Worm (Caenorhabditis elegans) whole organism, L2 larva: Measurements from ENCODE around the gene K10H10.5.
A peak's percentile ranks its signal among the peaks of the same experiment; 100 is the strongest.

Source experiments
- C34F6.9 ChIP-seq: fragments of 150-350 bp; optimal IDR thresholded peaks from 2 replicates; lab custom pipeline; 2014; ENCODE audit warnings: missing biosample characterization, missing genetic modification characterization
- ZK546.5 ChIP-seq: sonication (generic microtip); optimal IDR thresholded peaks from 2 replicates; lab custom pipeline; 2017; ENCODE audit warnings: missing biosample characterization, missing genetic modification characterization
- alr-1 ChIP-seq: fragments of 150-350 bp; optimal IDR thresholded peaks from 2 replicates; lab custom pipeline; 2014; ENCODE audit warnings: missing biosample characterization, missing genetic modification characterization
- aly-2 ChIP-seq: fragments of 150-350 bp; optimal IDR thresholded peaks from 2 replicates; lab custom pipeline; 2014; ENCODE audit warnings: missing biosample characterization, missing genetic modification characterization
- ama-1 ChIP-seq: fragments of 150-350 bp; optimal IDR thresholded peaks from 2 replicates; lab custom pipeline; 2018; ENCODE audit warnings: inconsistent platforms
- blmp-1 ChIP-seq: sonication (generic microtip); optimal IDR thresholded peaks from 2 replicates; lab custom pipeline; 2017; ENCODE audit warnings: missing genetic modification characterization, mild to moderate bottlenecking, missing compliant biosample characterization, antibody characterized with exemption, moderate library complexity; ENCODE audit not compliant: insufficient read depth
- ceh-82 ChIP-seq: fragments of 150-350 bp; optimal IDR thresholded peaks from 2 replicates; lab custom pipeline; 2014; ENCODE audit warnings: missing biosample characterization, missing genetic modification characterization
- dmd-4 ChIP-seq: sonication (generic microtip); optimal IDR thresholded peaks from 2 replicates; lab custom pipeline; 2017; ENCODE audit warnings: missing biosample characterization, missing genetic modification characterization
- elt-3 ChIP-seq: sonication (generic microtip); optimal IDR thresholded peaks from 2 replicates; lab custom pipeline; 2017; ENCODE audit warnings: missing biosample characterization, missing genetic modification characterization
- fos-1 ChIP-seq: fragments of 150-350 bp; optimal IDR thresholded peaks from 2 replicates; lab custom pipeline; 2014; ENCODE audit warnings: missing biosample characterization, missing genetic modification characterization
- gmeb-1 ChIP-seq: fragments of 150-350 bp; optimal IDR thresholded peaks from 2 replicates; lab custom pipeline; 2014; ENCODE audit warnings: missing biosample characterization, missing genetic modification characterization
- lin-11 ChIP-seq: fragments of 150-350 bp; sonication (generic microtip); optimal IDR thresholded peaks from 2 replicates; lab custom pipeline; 2014; ENCODE audit warnings: missing biosample characterization, missing genetic modification characterization, inconsistent platforms, mixed read lengths
- lin-39 ChIP-seq: fragments of 150-350 bp; optimal IDR thresholded peaks from 2 replicates; lab custom pipeline; 2014; ENCODE audit warnings: missing biosample characterization, missing genetic modification reagents, missing genetic modification characterization
- lsy-2 ChIP-seq, 2 experiments: fragments of 150-350 bp in 1 of 2; sonication (generic microtip) in 1 of 2; optimal IDR thresholded peaks; 2 replicates each; lab custom pipeline; 2014 to 2017; ENCODE audit warnings: missing biosample characterization in 2 of 2, missing genetic modification characterization in 2 of 2
- mbf-1 ChIP-seq: sonication (generic microtip); optimal IDR thresholded peaks from 2 replicates; lab custom pipeline; 2017; ENCODE audit warnings: missing biosample characterization, missing genetic modification characterization
- mdl-1 ChIP-seq, 2 experiments: fragments of 150-350 bp in 1 of 2; sonication (generic microtip) in 1 of 2; optimal IDR thresholded peaks; 2 replicates each; lab custom pipeline; 2017; ENCODE audit warnings: missing biosample characterization in 2 of 2, missing genetic modification characterization in 2 of 2
- nhr-10 ChIP-seq: sonication (generic microtip); optimal IDR thresholded peaks from 2 replicates; lab custom pipeline; 2017; ENCODE audit warnings: missing biosample characterization, missing genetic modification characterization
- nhr-11 ChIP-seq: fragments of 150-350 bp; optimal IDR thresholded peaks from 2 replicates; lab custom pipeline; 2014; ENCODE audit warnings: missing biosample characterization, missing genetic modification characterization
- nhr-12 ChIP-seq: fragments of 150-350 bp; optimal IDR thresholded peaks from 2 replicates; lab custom pipeline; 2014; ENCODE audit warnings: missing biosample characterization, missing genetic modification characterization
- nhr-129 ChIP-seq: fragments of 150-350 bp; optimal IDR thresholded peaks from 2 replicates; lab custom pipeline; 2014; ENCODE audit warnings: missing biosample characterization, missing genetic modification characterization
- nhr-21 ChIP-seq: fragments of 150-350 bp; optimal IDR thresholded peaks from 2 replicates; lab custom pipeline; 2014; ENCODE audit warnings: missing biosample characterization, missing genetic modification characterization
- nhr-237 ChIP-seq: fragments of 150-350 bp; optimal IDR thresholded peaks from 2 replicates; lab custom pipeline; 2014; ENCODE audit warnings: missing biosample characterization, missing genetic modification characterization
- nhr-25 ChIP-seq: fragments of 150-350 bp; sonication (generic microtip); optimal IDR thresholded peaks from 3 replicates; lab custom pipeline; 2014; ENCODE audit warnings: missing biosample characterization, missing genetic modification characterization
- nhr-6 ChIP-seq: fragments of 150-350 bp; optimal IDR thresholded peaks from 2 replicates; lab custom pipeline; 2014; ENCODE audit warnings: missing biosample characterization, missing genetic modification characterization
- nhr-77 ChIP-seq: fragments of 150-350 bp; optimal IDR thresholded peaks from 2 replicates; lab custom pipeline; 2014; ENCODE audit warnings: missing biosample characterization, missing genetic modification characterization
- skn-1 ChIP-seq: sonication (generic microtip); optimal IDR thresholded peaks from 2 replicates; lab custom pipeline; 2017; ENCODE audit warnings: missing biosample characterization, missing genetic modification characterization
- sma-3 ChIP-seq: sonication (generic microtip); optimal IDR thresholded peaks from 2 replicates; lab custom pipeline; 2016; ENCODE audit warnings: missing genetic modification reagents, missing genetic modification characterization, missing compliant biosample characterization
- snpc-4 ChIP-seq: fragments of 150-350 bp; optimal IDR thresholded peaks from 2 replicates; lab custom pipeline; 2014; ENCODE audit warnings: missing biosample characterization, missing genetic modification characterization
- unc-39 ChIP-seq: fragments of 150-350 bp; optimal IDR thresholded peaks from 2 replicates; lab custom pipeline; 2014; ENCODE audit warnings: missing biosample characterization, missing genetic modification characterization
- unc-55 ChIP-seq: fragments of 150-350 bp; sonication (generic microtip); optimal IDR thresholded peaks from 3 replicates; lab custom pipeline; 2014; ENCODE audit warnings: missing biosample characterization, missing genetic modification reagents, missing genetic modification characterization
- unc-62 ChIP-seq: fragments of 150-350 bp; optimal IDR thresholded peaks from 2 replicates; lab custom pipeline; 2014; ENCODE audit warnings: missing biosample characterization, missing genetic modification reagents, missing genetic modification characterization
- zag-1 ChIP-seq: fragments of 150-350 bp; optimal IDR thresholded peaks from 2 replicates; lab custom pipeline; 2014; ENCODE audit warnings: missing biosample characterization, missing genetic modification characterization
- ztf-4 ChIP-seq: fragments of 150-350 bp; optimal IDR thresholded peaks from 2 replicates; lab custom pipeline; 2014; ENCODE audit warnings: missing biosample characterization, missing genetic modification characterization

K10H10.5 gene

ce11 chrII:14501447-14501846 lies at the start of gene K10H10.5:
Gene K10H10.5 (plus strand): TSS chrII:14501747.
- no peak for TF ChIP-seq unc-62 (GFP tag; lab: Kevin White, UChicago)
- TF ChIP-seq zag-1 (tag; lab: Kevin White, UChicago): no peak
- no peak for TF ChIP-seq aly-2 (tag; lab: Kevin White, UChicago)
- no peak for TF ChIP-seq nhr-21
- no peak for TF ChIP-seq blmp-1 (tag; lab: Kevin White, UChicago)
- TF ChIP-seq lsy-2 (tag; optimal IDR thresholded peaks at IDR 0.05; lab: Kevin White, UChicago): no peak
- no peak for TF ChIP-seq nhr-6 (tag; lab: Kevin White, UChicago)
- TF ChIP-seq mdl-1 (tag; optimal IDR thresholded peaks at IDR 0.05; lab: Kevin White, UChicago): no peak
- no peak for TF ChIP-seq elt-3
- no peak for TF ChIP-seq nhr-12
- TF ChIP-seq mbf-1 (tag; lab: Kevin White, UChicago): no peak

ce11 chrII:14451934-14452333 lies 49.6 kb upstream of the K10H10.5 start:
- no peak for TF ChIP-seq lsy-2 (tag; optimal IDR thresholded peaks at IDR 0.05; lab: Kevin White, UChicago)
- no peak for TF ChIP-seq elt-3
- TF ChIP-seq skn-1: no peak
- TF ChIP-seq snpc-4 (tag; lab: Kevin White, UChicago): no peak
- TF ChIP-seq nhr-21: no peak
- no peak for TF ChIP-seq ZK546.5 (tag; lab: Kevin White, UChicago)
- no peak for TF ChIP-seq lin-11 (tag; lab: Kevin White, UChicago)
- TF ChIP-seq gmeb-1 (tag; lab: Kevin White, UChicago): no peak

ce11 chrII:14455332-14455731 lies 46.2 kb upstream of the K10H10.5 start, which contains the start of gene dmsr-6:
Gene dmsr-6 (plus strand): TSS chrII:14455632.
- TF ChIP-seq dmd-4 (tag; lab: Kevin White, UChicago) (no peak), ama-1 (lab: Kevin White, UChicago) (no peak), ztf-4 (no peak), ZK546.5 (tag; lab: Kevin White, UChicago) (no peak), mdl-1 (tag; optimal IDR thresholded peaks at IDR 0.05; lab: Kevin White, UChicago) (no peak), aly-2 (tag; lab: Kevin White, UChicago) (no peak), C34F6.9 (tag; lab: Kevin White, UChicago) (no peak), nhr-11 (tag; lab: Kevin White, UChicago) (no peak), nhr-77 (tag; lab: Kevin White, UChicago) (no peak), fos-1 (tag; lab: Kevin White, UChicago) (no peak)

- TF ChIP-seq unc-62 (GFP tag; lab: Kevin White, UChicago): no peak
These were observed 31.5 kb upstream of the K10H10.5 start for ce11 chrII:14470020-14470419.

- TF ChIP-seq nhr-10: no peak
- no peak for TF ChIP-seq unc-39 (tag; lab: Kevin White, UChicago)
- TF ChIP-seq nhr-25 (tag; lab: Kevin White, UChicago): no peak
- TF ChIP-seq lin-39 (tag; lab: Kevin White, UChicago): no peak
- no peak for TF ChIP-seq mbf-1 (tag; lab: Kevin White, UChicago)
- no peak for TF ChIP-seq unc-62 (GFP tag; lab: Kevin White, UChicago)
- TF ChIP-seq nhr-11 (tag; lab: Kevin White, UChicago): no peak
- TF ChIP-seq ceh-82: no peak
- no peak for TF ChIP-seq alr-1
- TF ChIP-seq skn-1: no peak
- TF ChIP-seq nhr-237 (tag; lab: Kevin White, UChicago): no peak
- TF ChIP-seq unc-55 (GFP tag; lab: Kevin White, UChicago): peak; percentile 1
- TF ChIP-seq sma-3 (GFP tag; lab: Kevin White, UChicago): peak; percentile 20
- no peak for TF ChIP-seq mdl-1 (tag; optimal IDR thresholded peaks at IDR 0.05; lab: Kevin White, UChicago)
- TF ChIP-seq nhr-129 (tag; lab: Kevin White, UChicago): peak; percentile 59
- no peak for TF ChIP-seq snpc-4 (tag; lab: Kevin White, UChicago)
- no peak for TF ChIP-seq nhr-77 (tag; lab: Kevin White, UChicago)
- peak in 1 of 2 experiments; percentile 37 for TF ChIP-seq lsy-2 (tag; optimal IDR thresholded peaks at IDR 0.05; lab: Kevin White, UChicago)
- peak; percentile 14 for TF ChIP-seq gmeb-1 (tag; lab: Kevin White, UChicago)
- TF ChIP-seq aly-2 (tag; lab: Kevin White, UChicago): no peak
These were observed 26.8 kb upstream of the K10H10.5 start for ce11 chrII:14474700-14475099.
